Fruit fly (Drosophila melanogaster): ENCODE results near the gene snRNP-U1-C.

The snRNP-U1-C gene

dm6 chr3R:19031210-19031609 lies 47.8 kb upstream of the snRNP-U1-C start, which contains the start of the genes Prp18 and CG6013 (continued):
- TF ChIP-seq slou (GFP tag; optimal IDR thresholded peaks at IDR 0.05) (no peak), ewg (GFP tag; optimal IDR thresholded peaks at IDR 0.05) (no peak), CG15073 (GFP tag; optimal IDR thresholded peaks at IDR 0.05) (no peak), CG12219 (GFP tag; optimal IDR thresholded peaks at IDR 0.05) (no peak), tx (GFP tag; optimal IDR thresholded peaks at IDR 0.05) (no peak), CG9817 (tag; optimal IDR thresholded peaks at IDR 0.05) (peak; percentile 69), Ptx1 (GFP tag; IDR thresholded peaks at IDR 0.05) (peak; percentile 75), Elba2 (GFP tag; optimal IDR thresholded peaks at IDR 0.05) (peak; percentile 4), PHDP (tag; optimal IDR thresholded peaks at IDR 0.05) (peak; percentile 78), Xrp1 (GFP tag; IDR thresholded peaks at IDR 0.05) (peak; percentile 51; the same call in 1 of the 2 replicates), CG17361 (GFP tag; IDR thresholded peaks at IDR 0.05) (peak; percentile 85), gem (tag; optimal IDR thresholded peaks at IDR 0.05) (peak; percentile 86), pb (GFP tag; optimal IDR thresholded peaks at IDR 0.05) (no peak), CG2129 (GFP tag; IDR thresholded peaks at IDR 0.05; ENCODE audit: partially characterized antibody) (no peak), chinmo (GFP tag; IDR thresholded peaks at IDR 0.05; ENCODE audit: partially characterized antibody) (no peak), CG15601 (tag; optimal IDR thresholded peaks at IDR 0.05) (peak; percentile 75), croc (GFP tag; conservative IDR thresholded peaks at IDR 0.05) (no peak), mirr (GFP tag; optimal IDR thresholded peaks at IDR 0.05) (no peak), H15 (GFP tag; IDR thresholded peaks at IDR 0.05) (no peak), ind (GFP tag; optimal IDR thresholded peaks at IDR 0.05) (peak; percentile 51), Hr39 (optimal IDR thresholded peaks at IDR 0.05) (no peak), CG13123 (GFP tag; optimal IDR thresholded peaks at IDR 0.05) (peak; percentile 40), CG7963 (GFP tag; IDR thresholded peaks at IDR 0.05; ENCODE audit: partially characterized antibody) (no peak), Blimp-1 (GFP tag; optimal IDR thresholded peaks at IDR 0.05) (peak; percentile 61), CG17829 (tag; optimal IDR thresholded peaks at IDR 0.05) (peak; percentile 78), CG13624 (GFP tag; optimal IDR thresholded peaks at IDR 0.05) (no peak), CG2199 (GFP tag; IDR thresholded peaks at IDR 0.05) (no peak), CG17568 (GFP tag; optimal IDR thresholded peaks at IDR 0.05) (no peak), CG30431 (GFP tag; optimal IDR thresholded peaks at IDR 0.05) (no peak), tio (GFP tag; optimal IDR thresholded peaks at IDR 0.05) (no peak), lola (GFP tag; optimal IDR thresholded peaks at IDR 0.05) (peak in 1 of 3 experiments; percentile 74), CG13296 (GFP tag; optimal IDR thresholded peaks at IDR 0.05) (peak; percentile 47), nau (GFP tag; optimal IDR thresholded peaks at IDR 0.05) (no peak), lilli (GFP tag; optimal IDR thresholded peaks at IDR 0.05) (no peak), CG11247 (GFP tag; IDR thresholded peaks at IDR 0.05) (no peak), CG4360 (GFP tag; IDR thresholded peaks at IDR 0.05) (no peak), CG4282 (GFP tag; optimal IDR thresholded peaks at IDR 0.05) (no peak), sqz (GFP tag; optimal IDR thresholded peaks at IDR 0.05) (peak; percentile 88), Lpt (GFP tag; optimal IDR thresholded peaks at IDR 0.05) (no peak), CG2712 (tag; optimal IDR thresholded peaks at IDR 0.05) (peak; percentile 85), hb (GFP tag; IDR thresholded peaks at IDR 0.05; ENCODE audit: partially characterized antibody) (no peak), fd102C (GFP tag; optimal IDR thresholded peaks at IDR 0.05) (no peak), CG6791 (GFP tag; IDR thresholded peaks at IDR 0.05; ENCODE audit: partially characterized antibody) (no peak), zen2 (GFP tag; IDR thresholded peaks at IDR 0.05; ENCODE audit: partially characterized antibody) (no peak), dimm (GFP tag; IDR thresholded peaks at IDR 0.05) (no peak), CG15514 (GFP tag; optimal IDR thresholded peaks at IDR 0.05) (peak; percentile 37), HLH54F (GFP tag; optimal IDR thresholded peaks at IDR 0.05) (no peak), CG15011 (GFP tag; optimal IDR thresholded peaks at IDR 0.05) (no peak), Atf3 (GFP tag; optimal IDR thresholded peaks at IDR 0.05) (no peak), luna (GFP tag; optimal IDR thresholded peaks at IDR 0.05) (no peak), dmrt11E (tag; optimal IDR thresholded peaks at IDR 0.05) (peak; percentile 69)

Measured in whole organism, embryonic.